2 fruit fly cellular contexts compared by ENCODE assay signal in genomic region chr3L:17496871-17497492, dm6.
A peak's percentile ranks its signal among the peaks of the same experiment; 100 is the strongest.
TF ChIP-seq lines count a peak whose summit lies in the region.

No protein-coding gene starts in this region.

TF ChIP-seq in whole organism, embryonic, 481 proteins besides CTCF, POLR2A, EP300 and RAD21 (continued from another document and continues in another):
- TF ChIP-seq CG17359 (tag; optimal IDR thresholded peaks at IDR 0.05; lab: Kevin White, UChicago) (peak; percentile 28), jigr1 (GFP tag; IDR thresholded peaks at IDR 0.05; lab: Robert Waterston, UW) (no peak), mld (GFP tag; IDR thresholded peaks at IDR 0.05; lab: Robert Waterston, UW; ENCODE audit: partially characterized antibody) (no peak), ttk (GFP tag; IDR thresholded peaks at IDR 0.05; lab: Robert Waterston, UW) (no peak), exex (tag; optimal IDR thresholded peaks at IDR 0.05; lab: Kevin White, UChicago) (no peak), Nf-YC (tag; optimal IDR thresholded peaks at IDR 0.05; lab: Kevin White, UChicago) (no peak), NC2β (GFP tag; optimal IDR thresholded peaks at IDR 0.05; lab: Kevin White, UChicago) (no peak), Kr (GFP tag; optimal IDR thresholded peaks at IDR 0.05; lab: Kevin White, UChicago) (no peak), Atf6 (GFP tag; IDR thresholded peaks at IDR 0.05; lab: Robert Waterston, UW) (no peak), Jarid2 (GFP tag; optimal IDR thresholded peaks at IDR 0.05; lab: Kevin White, UChicago) (no peak), CG10462 (GFP tag; optimal IDR thresholded peaks at IDR 0.05; lab: Kevin White, UChicago) (no peak), CG2712 (tag; optimal IDR thresholded peaks at IDR 0.05; lab: Kevin White, UChicago) (peak; percentile 9), CG5245 (GFP tag; optimal IDR thresholded peaks at IDR 0.05; lab: Kevin White, UChicago) (peak; percentile 23), CG11560 (tag; IDR thresholded peaks at IDR 0.05; lab: Robert Waterston, UW) (no peak), aop (GFP tag; IDR thresholded peaks at IDR 0.05; lab: Robert Waterston, UW) (no peak), ase (GFP tag; IDR thresholded peaks at IDR 0.05; lab: Robert Waterston, UW) (no peak), NfI (GFP tag; optimal IDR thresholded peaks at IDR 0.05; lab: Kevin White, UChicago) (peak; percentile 10), Ets97D (GFP tag; optimal IDR thresholded peaks at IDR 0.05; lab: Kevin White, UChicago) (no peak), grn (GFP tag; optimal IDR thresholded peaks at IDR 0.05; lab: Kevin White, UChicago) (no peak), ssp (GFP tag; IDR thresholded peaks at IDR 0.05; lab: Robert Waterston, UW) (no peak), oc (tag; optimal IDR thresholded peaks at IDR 0.05; lab: Kevin White, UChicago) (no peak), CG9876 (GFP tag; optimal IDR thresholded peaks at IDR 0.05; lab: Kevin White, UChicago) (no peak), Dad (GFP tag; optimal IDR thresholded peaks at IDR 0.05; lab: Kevin White, UChicago) (no peak), ab (GFP tag; optimal IDR thresholded peaks at IDR 0.05; lab: Kevin White, UChicago) (no peak), pita (GFP tag; optimal IDR thresholded peaks at IDR 0.05; lab: Kevin White, UChicago) (no peak), Deaf1 (tag; optimal IDR thresholded peaks at IDR 0.05; lab: Kevin White, UChicago) (no peak), CG32767 (GFP tag; IDR thresholded peaks at IDR 0.05; lab: Robert Waterston, UW) (no peak), CG5180 (GFP tag; optimal IDR thresholded peaks at IDR 0.05; lab: Kevin White, UChicago) (no peak), CG8944 (GFP tag; optimal IDR thresholded peaks at IDR 0.05; lab: Kevin White, UChicago) (no peak), BtbVII (GFP tag; optimal IDR thresholded peaks at IDR 0.05; lab: Kevin White, UChicago) (no peak), H2.0 (GFP tag; IDR thresholded peaks at IDR 0.05; lab: Robert Waterston, UW) (no peak), maf-S (GFP tag; optimal IDR thresholded peaks at IDR 0.05; lab: Kevin White, UChicago) (no peak), chif (GFP tag; optimal IDR thresholded peaks at IDR 0.05; lab: Kevin White, UChicago) (peak in 1 of 2 experiments; percentile 28), az2 (GFP tag; optimal IDR thresholded peaks at IDR 0.05; lab: Kevin White, UChicago) (peak; percentile 29), row (GFP tag; IDR thresholded peaks at IDR 0.05; lab: Robert Waterston, UW) (peak; percentile 40; the same call in 2 of the 3 replicates), lilli (GFP tag; optimal IDR thresholded peaks at IDR 0.05; lab: Kevin White, UChicago) (peak; percentile 4), Ets65A (GFP tag; lab: Kevin White, UChicago) (peak; percentile 67), CG1602 (GFP tag; optimal IDR thresholded peaks at IDR 0.05; lab: Kevin White, UChicago) (no peak), amos (GFP tag; IDR thresholded peaks at IDR 0.05; lab: Robert Waterston, UW; ENCODE audit: partially characterized antibody) (no peak), h (optimal IDR thresholded peaks at IDR 0.05; lab: Kevin White, UChicago) (no peak), CG9215 (GFP tag; IDR thresholded peaks at IDR 0.05; lab: Robert Waterston, UW) (no peak), CG11695 (GFP tag; IDR thresholded peaks at IDR 0.05; lab: Robert Waterston, UW) (no peak), Gug (GFP tag; IDR thresholded peaks at IDR 0.05; lab: Robert Waterston, UW) (no peak), tio (GFP tag; optimal IDR thresholded peaks at IDR 0.05; lab: Kevin White, UChicago) (no peak), corto (GFP tag; optimal IDR thresholded peaks at IDR 0.05; lab: Kevin White, UChicago) (no peak), Atf-2 (GFP tag; optimal IDR thresholded peaks at IDR 0.05; lab: Kevin White, UChicago) (peak; percentile 19), Camta (GFP tag; optimal IDR thresholded peaks at IDR 0.05; lab: Kevin White, UChicago) (no peak), gcm (GFP tag; optimal IDR thresholded peaks at IDR 0.05; lab: Kevin White, UChicago) (no peak), stc (GFP tag; IDR thresholded peaks at IDR 0.05; lab: Robert Waterston, UW) (peak; percentile 27; the same call in 1 of the 2 replicates), CG30403 (GFP tag; optimal IDR thresholded peaks at IDR 0.05; lab: Kevin White, UChicago) (peak; percentile 0), MESR4 (GFP tag; optimal IDR thresholded peaks at IDR 0.05; lab: Kevin White, UChicago) (no peak), Dp (GFP tag; optimal IDR thresholded peaks at IDR 0.05; lab: Kevin White, UChicago) (no peak), Doc2 (GFP tag; IDR thresholded peaks at IDR 0.05; lab: Robert Waterston, UW) (no peak), gt (GFP tag; IDR thresholded peaks at IDR 0.05; lab: Robert Waterston, UW) (no peak), CG6175 (GFP tag; IDR thresholded peaks at IDR 0.05; lab: Robert Waterston, UW) (no peak), Hr51 (GFP tag; optimal IDR thresholded peaks at IDR 0.05; lab: Kevin White, UChicago) (peak in 1 of 2 experiments; percentile 56), sens-2 (GFP tag; IDR thresholded peaks at IDR 0.05; lab: Robert Waterston, UW) (no peak), CG14014 (GFP tag; IDR thresholded peaks at IDR 0.05; lab: Robert Waterston, UW) (no peak), CG2889 (GFP tag; IDR thresholded peaks at IDR 0.05; lab: Robert Waterston, UW) (no peak), ATbp (GFP tag; optimal IDR thresholded peaks at IDR 0.05; lab: Kevin White, UChicago) (no peak), HHEX (GFP tag; optimal IDR thresholded peaks at IDR 0.05; lab: Kevin White, UChicago) (no peak), D (optimal IDR thresholded peaks at IDR 0.05; lab: Kevin White, UChicago) (no peak), D (GFP tag; optimal IDR thresholded peaks at IDR 0.05; lab: Kevin White, UChicago) (no peak), CG12942 (GFP tag; optimal IDR thresholded peaks at IDR 0.05; lab: Kevin White, UChicago) (peak; percentile 22), otp (GFP tag; IDR thresholded peaks at IDR 0.05; lab: Robert Waterston, UW) (no peak), Aef1 (GFP tag; IDR thresholded peaks at IDR 0.05; lab: Robert Waterston, UW) (0 out of 3 replicates have a peak, but pooled peaks have one; percentile 12), Vsx1 (GFP tag; optimal IDR thresholded peaks at IDR 0.05; lab: Kevin White, UChicago) (no peak), Optix (GFP tag; IDR thresholded peaks at IDR 0.05; lab: Robert Waterston, UW) (no peak), CG3838 (GFP tag; optimal IDR thresholded peaks at IDR 0.05; lab: Kevin White, UChicago) (no peak), Lhr (GFP tag; optimal IDR thresholded peaks at IDR 0.05; lab: Kevin White, UChicago) (no peak)

TF ChIP-seq in whole organism, prepupa, 60 proteins besides CTCF, POLR2A, EP300 and RAD21 (continued from another document):
- TF ChIP-seq CG3919 (GFP tag; optimal IDR thresholded peaks at IDR 0.05; lab: Kevin White, UChicago) (peak; percentile 89), CG34406 (GFP tag; optimal IDR thresholded peaks at IDR 0.05; lab: Kevin White, UChicago) (peak; percentile 82), Gug (GFP tag; IDR thresholded peaks at IDR 0.05; lab: Robert Waterston, UW) (peak; percentile 68), CG6276 (GFP tag; optimal IDR thresholded peaks at IDR 0.05; lab: Kevin White, UChicago) (peak; percentile 72), CG6854 (GFP tag; optimal IDR thresholded peaks at IDR 0.05; lab: Kevin White, UChicago) (no peak), Blimp-1 (GFP tag; optimal IDR thresholded peaks at IDR 0.05; lab: Kevin White, UChicago) (no peak), fkh (GFP tag; optimal IDR thresholded peaks at IDR 0.05; lab: Kevin White, UChicago) (peak; percentile 2), Ets96B (tag; optimal IDR thresholded peaks at IDR 0.05; lab: Kevin White, UChicago) (peak; percentile 81), topi (GFP tag; optimal IDR thresholded peaks at IDR 0.05; lab: Kevin White, UChicago) (peak; percentile 67), esn (GFP tag; optimal IDR thresholded peaks at IDR 0.05; lab: Kevin White, UChicago) (peak; percentile 63), CG9139 (GFP tag; optimal IDR thresholded peaks at IDR 0.05; lab: Kevin White, UChicago) (peak; percentile 79), dac (GFP tag; optimal IDR thresholded peaks at IDR 0.05; lab: Kevin White, UChicago) (peak; percentile 59), lz (GFP tag; optimal IDR thresholded peaks at IDR 0.05; lab: Kevin White, UChicago) (peak; percentile 42), pdm3 (GFP tag; optimal IDR thresholded peaks at IDR 0.05; lab: Kevin White, UChicago) (peak; percentile 85), CG4318 (GFP tag; optimal IDR thresholded peaks at IDR 0.05; lab: Kevin White, UChicago) (peak; percentile 75), CG6808 (GFP tag; optimal IDR thresholded peaks at IDR 0.05; lab: Kevin White, UChicago) (peak; percentile 86), acj6 (GFP tag; optimal IDR thresholded peaks at IDR 0.05; lab: Kevin White, UChicago) (peak; percentile 86), ss (GFP tag; optimal IDR thresholded peaks at IDR 0.05; lab: Kevin White, UChicago) (peak; percentile 69 to 88), CG31627 (GFP tag; optimal IDR thresholded peaks at IDR 0.05; lab: Kevin White, UChicago) (peak; percentile 43), Sox102F (GFP tag; optimal IDR thresholded peaks at IDR 0.05; lab: Kevin White, UChicago) (peak; percentile 43), CG10669 (GFP tag; optimal IDR thresholded peaks at IDR 0.05; lab: Kevin White, UChicago) (peak; percentile 86), CG6792 (GFP tag; optimal IDR thresholded peaks at IDR 0.05; lab: Kevin White, UChicago) (peak; percentile 75), Lpt (GFP tag; optimal IDR thresholded peaks at IDR 0.05; lab: Kevin White, UChicago) (peak; percentile 72), OdsH (GFP tag; optimal IDR thresholded peaks at IDR 0.05; lab: Kevin White, UChicago) (peak; percentile 85), CG1621 (tag; optimal IDR thresholded peaks at IDR 0.05; lab: Kevin White, UChicago) (peak; percentile 74), achi (GFP tag; optimal IDR thresholded peaks at IDR 0.05; lab: Kevin White, UChicago) (peak; percentile 80), salr (GFP tag; optimal IDR thresholded peaks at IDR 0.05; lab: Kevin White, UChicago) (peak; percentile 61 to 82), CG6163 (GFP tag; IDR thresholded peaks at IDR 0.05; lab: Robert Waterston, UW) (peak; percentile 85), dsx (GFP tag; optimal IDR thresholded peaks at IDR 0.05; lab: Kevin White, UChicago; ENCODE audit: poor library complexity, severe bottlenecking) (peak; percentile 71), CG15336 (GFP tag; IDR thresholded peaks at IDR 0.05; lab: Robert Waterston, UW) (peak; percentile 81), Sox14 (GFP tag; optimal IDR thresholded peaks at IDR 0.05; lab: Kevin White, UChicago) (peak; percentile 85), cyc (GFP tag; optimal IDR thresholded peaks at IDR 0.05; lab: Kevin White, UChicago) (peak; percentile 55), CG10631 (GFP tag; optimal IDR thresholded peaks at IDR 0.05; lab: Kevin White, UChicago) (peak; percentile 85), Met (GFP tag; optimal IDR thresholded peaks at IDR 0.05; lab: Kevin White, UChicago) (peak; percentile 51), svp (GFP tag; lab: Kevin White, UChicago) (peak; percentile 77), Hr4 (GFP tag; optimal IDR thresholded peaks at IDR 0.05; lab: Kevin White, UChicago) (peak; percentile 91)
TF ChIP-seq in whole organism, prepupa: peak in this region for 53.
